Worm (Caenorhabditis elegans) whole organism, young adult: ENCODE results near the gene zip-6.
A peak's percentile ranks its signal among the peaks of the same experiment; 100 is the strongest.

Source experiments
- B0261.1 ChIP-seq: sonication (generic microtip); optimal IDR thresholded peaks from 2 replicates; lab custom pipeline; 2016; ENCODE audit warnings: mild to moderate bottlenecking, missing genetic modification characterization, moderate library complexity, missing compliant biosample characterization
- D2030.7 ChIP-seq: fragments of 200-800 bp; sonication (Bioruptor generic); IDR thresholded peaks from 2 replicates; pipeline ENCODE4 v1.3.6; 2022; ENCODE audit warnings: missing genetic modification reagents, missing genetic modification characterization, missing compliant biosample characterization
- F22D6.2 ChIP-seq: sonication (generic microtip); optimal IDR thresholded peaks from 2 replicates; lab custom pipeline; 2016; ENCODE audit warnings: mild to moderate bottlenecking, missing genetic modification characterization, missing compliant biosample characterization
- F23B12.7 ChIP-seq: sonication (generic microtip); optimal IDR thresholded peaks from 2 replicates; lab custom pipeline; 2017; ENCODE audit warnings: missing genetic modification characterization, mild to moderate bottlenecking, missing compliant biosample characterization, antibody characterized with exemption, moderate library complexity; ENCODE audit not compliant: insufficient read depth
- F33H1.4 ChIP-seq: fragments of 200-800 bp; sonication (Bioruptor generic); IDR thresholded peaks from 2 replicates; pipeline ENCODE4 v1.3.6; 2022; ENCODE audit warnings: missing genetic modification reagents, missing genetic modification characterization, missing compliant biosample characterization
- F39B2.1 ChIP-seq: fragments of 200-800 bp; sonication (Bioruptor generic); IDR thresholded peaks from 2 replicates; pipeline ENCODE4 v1.3.6; 2022; ENCODE audit warnings: missing genetic modification reagents, missing genetic modification characterization, missing compliant biosample characterization
- T26A5.8 ChIP-seq: sonication (generic microtip); optimal IDR thresholded peaks from 2 replicates; lab custom pipeline; 2016; ENCODE audit warnings: missing genetic modification characterization, missing compliant biosample characterization
- Y53F4B.3 ChIP-seq: fragments of 200-800 bp; sonication (Bioruptor generic); IDR thresholded peaks from 2 replicates; pipeline ENCODE4 v1.3.6; 2022; ENCODE audit warnings: missing genetic modification reagents, missing genetic modification characterization, missing compliant biosample characterization
- Y67H2A.10 ChIP-seq: fragments of 200-800 bp; sonication (Bioruptor generic); conservative IDR thresholded peaks from 2 replicates; pipeline ENCODE4 v1.3.6; 2022; ENCODE audit warnings: missing genetic modification reagents, missing genetic modification characterization, missing compliant biosample characterization
- Y79H2A.3 ChIP-seq: fragments of 200-800 bp; sonication (Bioruptor generic); conservative IDR thresholded peaks from 2 replicates; pipeline ENCODE4 v1.3.6; 2022; ENCODE audit warnings: missing genetic modification reagents, missing genetic modification characterization, missing compliant biosample characterization
- Y95B8A.8 ChIP-seq: fragments of 200-800 bp; sonication (Bioruptor generic); IDR thresholded peaks from 2 replicates; pipeline ENCODE4 v1.3.6; 2022; ENCODE audit warnings: missing genetic modification reagents, missing genetic modification characterization, missing compliant biosample characterization
- akir-1 ChIP-seq: fragments of 200-800 bp; sonication (Bioruptor generic); optimal IDR thresholded peaks from 2 replicates; lab custom pipeline; 2018; ENCODE audit warnings: mild to moderate bottlenecking, missing genetic modification characterization, moderate library complexity, missing compliant biosample characterization
- attf-6 ChIP-seq: fragments of 200-800 bp; sonication (Bioruptor generic); IDR thresholded peaks from 2 replicates; pipeline ENCODE4 v1.3.6; 2022; ENCODE audit warnings: missing genetic modification reagents, missing genetic modification characterization, missing compliant biosample characterization
- bed-2 ChIP-seq: fragments of 200-800 bp; sonication (Bioruptor generic); IDR thresholded peaks from 2 replicates; pipeline ENCODE4 v1.3.6; 2022; ENCODE audit warnings: missing genetic modification reagents, missing genetic modification characterization, missing compliant biosample characterization
- cebp-1 ChIP-seq, 2 experiments: fragments of 200-800 bp in 1 of 2; sonication (Bioruptor generic) in 1 of 2; sonication (generic microtip) in 1 of 2; IDR thresholded peaks in 1 of 2; optimal IDR thresholded peaks in 1 of 2; 2 replicates each; pipeline versions ENCODE4 v1.3.6 to Lab custom; 2017 to 2022; ENCODE audit warnings: missing compliant biosample characterization in 2 of 2, missing genetic modification characterization in 2 of 2, mild to moderate bottlenecking in 1 of 2, missing genetic modification reagents in 1 of 2, moderate library complexity in 1 of 2
- cebp-2 ChIP-seq: fragments of 200-800 bp; sonication (Bioruptor generic); IDR thresholded peaks from 2 replicates; pipeline ENCODE4 v1.3.6; 2022; ENCODE audit warnings: missing genetic modification characterization, missing compliant biosample characterization
- ceh-100 ChIP-seq: fragments of 200-800 bp; sonication (Bioruptor generic); IDR thresholded peaks from 2 replicates; pipeline ENCODE4 v1.3.6; 2022; ENCODE audit warnings: missing genetic modification reagents, missing genetic modification characterization, missing compliant biosample characterization
- ceh-27 ChIP-seq: fragments of 200-800 bp; sonication (Bioruptor generic); optimal IDR thresholded peaks from 2 replicates; lab custom pipeline; 2018; ENCODE audit warnings: mild to moderate bottlenecking, missing genetic modification characterization, moderate library complexity, missing compliant biosample characterization
- ceh-40 ChIP-seq: fragments of 200-800 bp; sonication (Bioruptor generic); IDR thresholded peaks from 2 replicates; pipeline ENCODE4 v1.3.6; 2022; ENCODE audit warnings: missing genetic modification characterization, missing compliant biosample characterization
- chd-7 ChIP-seq: sonication (generic microtip); optimal IDR thresholded peaks from 2 replicates; lab custom pipeline; 2016; ENCODE audit warnings: mild to moderate bottlenecking, missing genetic modification characterization, moderate library complexity, missing compliant biosample characterization
- dpff-1 ChIP-seq: sonication (generic microtip); optimal IDR thresholded peaks from 2 replicates; lab custom pipeline; 2017; ENCODE audit warnings: mild to moderate bottlenecking, missing genetic modification characterization, missing compliant biosample characterization
- dpl-1 ChIP-seq: fragments of 150-350 bp; optimal IDR thresholded peaks from 2 replicates; lab custom pipeline; 2014; ENCODE audit warnings: missing biosample characterization, missing genetic modification reagents, missing genetic modification characterization
- ets-4 ChIP-seq: fragments of 200-800 bp; sonication (Bioruptor generic); optimal IDR thresholded peaks from 2 replicates; lab custom pipeline; 2018; ENCODE audit warnings: mild to moderate bottlenecking, missing genetic modification characterization, missing compliant biosample characterization
- gei-17 ChIP-seq: fragments of 200-800 bp; sonication (Bioruptor generic); optimal IDR thresholded peaks from 2 replicates; lab custom pipeline; 2018; ENCODE audit warnings: mild to moderate bottlenecking, missing genetic modification characterization, missing compliant biosample characterization
- him-1 ChIP-seq: sonication (generic microtip); optimal IDR thresholded peaks from 2 replicates; lab custom pipeline; 2016; ENCODE audit warnings: missing genotype, missing genetic modification reagents, missing genetic modification characterization, missing compliant biosample characterization
- lag-1 ChIP-seq: fragments of 200-800 bp; sonication (Bioruptor generic); IDR thresholded peaks from 2 replicates; pipeline ENCODE4 v1.3.6; 2022; ENCODE audit warnings: missing genetic modification reagents, missing genetic modification characterization, missing compliant biosample characterization
- let-607 ChIP-seq, 2 experiments: fragments of 200-800 bp in 1 of 2; sonication (Bioruptor generic) in 1 of 2; sonication (generic microtip) in 1 of 2; optimal IDR thresholded peaks; 2 replicates each; lab custom pipeline; 2016 to 2018; ENCODE audit warnings: mild to moderate bottlenecking in 2 of 2, missing compliant biosample characterization in 2 of 2, missing genetic modification characterization in 2 of 2, moderate library complexity in 2 of 2, missing genotype in 1 of 2
- lin-54 ChIP-seq: fragments of 200-800 bp; sonication (Bioruptor generic); optimal IDR thresholded peaks from 2 replicates; lab custom pipeline; 2018; ENCODE audit warnings: mild to moderate bottlenecking, missing genetic modification characterization, missing compliant biosample characterization
- madf-10 ChIP-seq: sonication (generic microtip); optimal IDR thresholded peaks from 2 replicates; lab custom pipeline; 2016; ENCODE audit warnings: mild to moderate bottlenecking, missing genetic modification characterization, missing compliant biosample characterization
- madf-3 ChIP-seq: fragments of 200-800 bp; sonication (Bioruptor generic); IDR thresholded peaks from 2 replicates; pipeline ENCODE4 v1.3.6; 2022; ENCODE audit warnings: missing genetic modification reagents, missing genetic modification characterization, missing compliant biosample characterization
- mxl-1 ChIP-seq: sonication (generic microtip); optimal IDR thresholded peaks from 2 replicates; lab custom pipeline; 2016; ENCODE audit warnings: missing genetic modification characterization, missing compliant biosample characterization
- nfya-1 ChIP-seq: sonication (generic microtip); optimal IDR thresholded peaks from 2 replicates; lab custom pipeline; 2017; ENCODE audit warnings: antibody characterized with exemption, missing compliant biosample characterization, missing genetic modification characterization, borderline replicate concordance; ENCODE audit not compliant: insufficient read depth
- rpc-1 ChIP-seq, 2 experiments: fragments of 150-350 bp in 1 of 2; sonication (generic microtip) in 1 of 2; optimal IDR thresholded peaks; 2 replicates each; lab custom pipeline; 2014 to 2018; ENCODE audit warnings: missing biosample characterization in 1 of 2, missing genetic modification characterization in 1 of 2, missing genetic modification reagents in 1 of 2, missing genotype in 1 of 2
- tbp1 ChIP-seq: fragments of 200-800 bp; sonication (Bioruptor generic); optimal IDR thresholded peaks from 2 replicates; lab custom pipeline; 2018; ENCODE audit warnings: mild to moderate bottlenecking, missing genetic modification characterization, missing compliant biosample characterization
- tlf-1 ChIP-seq: fragments of 200-800 bp; sonication (Bioruptor generic); optimal IDR thresholded peaks from 2 replicates; lab custom pipeline; 2018; ENCODE audit warnings: mild to moderate bottlenecking, missing genetic modification characterization, missing compliant biosample characterization
- unc-130 ChIP-seq: sonication (generic microtip); optimal IDR thresholded peaks from 2 replicates; lab custom pipeline; 2016; ENCODE audit warnings: missing genetic modification reagents, missing genetic modification characterization, missing compliant biosample characterization
- unc-62 ChIP-seq: fragments of 150-350 bp; optimal IDR thresholded peaks from 2 replicates; lab custom pipeline; 2014; ENCODE audit warnings: missing biosample characterization, missing genetic modification reagents, missing genetic modification characterization
- zim-3 ChIP-seq: sonication (generic microtip); optimal IDR thresholded peaks from 2 replicates; lab custom pipeline; 2017; ENCODE audit warnings: mild to moderate bottlenecking, missing genetic modification characterization, moderate library complexity, missing compliant biosample characterization

zip-6 gene

ce11 chrIV:11247434-11247833, 29.5 kb upstream of the zip-6 start:
- TF ChIP-seq F33H1.4 (GFP tag; lab: Robert Waterston, UW) (no peak), tlf-1 (no peak), Y67H2A.10 (GFP tag; lab: Robert Waterston, UW) (no peak), madf-3 (GFP tag; lab: Robert Waterston, UW) (no peak), him-1 (tag; lab: Kevin White, UChicago) (no peak)

DNA sequence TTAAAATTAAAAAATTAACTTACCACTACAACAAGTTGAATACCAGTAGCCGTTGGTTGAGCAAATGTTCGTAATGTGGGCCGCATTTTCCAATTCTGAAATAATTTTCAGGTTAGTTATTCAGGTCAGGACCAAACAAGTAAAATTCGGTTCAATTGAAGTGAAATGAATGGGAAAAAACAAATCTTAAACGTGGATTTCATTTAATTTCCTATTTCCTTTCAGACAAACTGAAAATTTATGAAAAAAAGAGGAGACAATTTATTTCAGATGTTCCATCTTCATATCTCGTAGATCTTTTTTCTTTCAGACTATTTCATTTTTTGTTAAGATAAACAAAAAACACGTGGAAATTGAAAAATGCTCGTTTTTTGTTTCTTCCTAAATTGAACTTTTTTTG, 23.4 kb upstream of the zip-6 start, which contains the start of gene C05C12.6:
C05C12.6 (minus strand) TSS at position 101 of the 400 bp plus-strand sequence.
- TF ChIP-seq dpl-1 (GFP tag; lab: Kevin White, UChicago), result no peak
- TF ChIP-seq Y95B8A.8 (GFP tag; lab: Robert Waterston, UW), result no peak
- no peak for TF ChIP-seq nfya-1
- TF ChIP-seq ceh-27 (GFP tag; lab: Kevin White, UChicago), result no peak
- no peak for TF ChIP-seq Y53F4B.3 (GFP tag; lab: Robert Waterston, UW)
- TF ChIP-seq lag-1 (GFP tag; lab: Robert Waterston, UW), result no peak
- TF ChIP-seq cebp-1 (GFP tag; IDR thresholded peaks at IDR 0.05; lab: Robert Waterston, UW), result no peak
- TF ChIP-seq cebp-1 (tag; optimal IDR thresholded peaks at IDR 0.05; lab: Kevin White, UChicago), result no peak
- no peak for TF ChIP-seq gei-17 (GFP tag; lab: Kevin White, UChicago)
- no peak for TF ChIP-seq let-607 (tag; optimal IDR thresholded peaks at IDR 0.05; lab: Kevin White, UChicago)
- TF ChIP-seq F23B12.7 (tag; lab: Kevin White, UChicago), result no peak
- no peak for TF ChIP-seq unc-62 (GFP tag; lab: Kevin White, UChicago)
- TF ChIP-seq attf-6, result no peak
- no peak for TF ChIP-seq dpff-1 (tag; lab: Kevin White, UChicago)
- no peak for TF ChIP-seq madf-10
- TF ChIP-seq mxl-1, result no peak
- no peak for TF ChIP-seq akir-1
- TF ChIP-seq ceh-40 (GFP tag; lab: Robert Waterston, UW), result no peak
- TF ChIP-seq T26A5.8 (tag; lab: Kevin White, UChicago), result no peak

- TF ChIP-seq cebp-2 (GFP tag; lab: Robert Waterston, UW), result no peak
- no peak for TF ChIP-seq Y79H2A.3 (GFP tag; lab: Robert Waterston, UW)
- TF ChIP-seq ceh-100 (GFP tag; lab: Robert Waterston, UW), result no peak
- no peak for TF ChIP-seq B0261.1
- no peak for TF ChIP-seq F39B2.1 (GFP tag; lab: Robert Waterston, UW)
- TF ChIP-seq Y53F4B.3 (GFP tag; lab: Robert Waterston, UW), result no peak
- TF ChIP-seq lin-54, result no peak
- TF ChIP-seq Y95B8A.8 (GFP tag; lab: Robert Waterston, UW), result no peak
Observed at ce11 chrIV:11235755-11236154, 17.8 kb upstream of the zip-6 start.

- no peak for TF ChIP-seq zim-3 (tag; lab: Kevin White, UChicago)
- TF ChIP-seq ets-4, result no peak
- no peak for TF ChIP-seq F22D6.2 (tag; lab: Kevin White, UChicago)
- TF ChIP-seq chd-7 (tag; lab: Kevin White, UChicago), result no peak
- peak; percentile 13 for TF ChIP-seq B0261.1
- no peak for TF ChIP-seq unc-130 (GFP tag; lab: Kevin White, UChicago)
- TF ChIP-seq tbp1, result peak; percentile 79
- TF ChIP-seq bed-2, result no peak
- 0 out of 2 replicates have a peak, but pooled peaks have one; percentile 9 for TF ChIP-seq D2030.7 (GFP tag; lab: Robert Waterston, UW)
- TF ChIP-seq rpc-1 (optimal IDR thresholded peaks at IDR 0.05; lab: Kevin White, UChicago), result peak; percentile 11
- peak; percentile 69 for TF ChIP-seq rpc-1 (tag; optimal IDR thresholded peaks at IDR 0.05; lab: Kevin White, UChicago)
Observed at ce11 chrIV:11231376-11231775, 13.4 kb upstream of the zip-6 start.
